Fruit fly (Drosophila melanogaster) ovary, adult (tissue): ENCODE data around the gene CG14007.

Experiments
- CG17801 ChIP-seq: fragments of 200-800 bp; optimal IDR thresholded peaks from 2 replicates; lab custom pipeline; 2019; ENCODE audit warnings: missing biosample characterization, mild to moderate bottlenecking, missing genetic modification characterization, moderate library complexity; ENCODE audit not compliant: partially characterized antibody

Gene CG14007

dm6 chr2L:5678282-5678681 lies 38.2 kb downstream of the CG14007 start, which contains the start of gene CG12511:
TSS of gene CG12511 (plus strand) at chr2L:5678582.
- TF ChIP-seq CG17801 (GFP tag; lab: Kevin White, UChicago), result no peak
